Worm (Caenorhabditis elegans): Measurements from ENCODE around the gene F11A5.17.

Gene F11A5.17

ce11 chrV:16226581-16226980 lies 24.8 kb downstream of the F11A5.17 start, which contains the start of gene F11A5.13:
F11A5.13 (minus strand) TSS chrV:16226681.
- TF ChIP-seq unc-86 (tag; optimal IDR thresholded peaks at IDR 0.05) (no peak), tbx-2 (tag; optimal IDR thresholded peaks at IDR 0.05) (no peak), ceh-14 (tag; optimal IDR thresholded peaks at IDR 0.05) (no peak)

DNA sequence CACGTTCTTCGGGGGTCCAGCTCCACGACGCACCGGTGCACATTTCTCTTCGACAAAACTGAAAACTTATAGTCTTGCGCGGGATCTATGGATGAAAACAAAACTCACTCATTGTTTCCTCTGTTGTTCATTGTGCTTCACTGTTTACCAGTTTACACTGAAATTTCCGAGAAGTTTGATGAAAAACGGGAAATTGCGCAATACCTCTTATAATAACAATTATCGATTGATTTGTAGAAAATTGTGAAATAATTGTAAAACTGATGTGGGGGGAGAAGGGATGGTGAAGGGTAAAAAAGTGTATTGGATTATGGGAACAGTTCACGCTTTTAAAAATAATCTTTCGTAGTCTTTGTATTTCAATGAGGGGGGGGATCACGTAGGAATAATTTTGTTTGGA lies 27.6 kb downstream of the F11A5.17 start:
- TF ChIP-seq gmeb-2 (tag; optimal IDR thresholded peaks at IDR 0.05) (no peak), madf-2 (tag; optimal IDR thresholded peaks at IDR 0.05) (no peak), elt-4 (tag; optimal IDR thresholded peaks at IDR 0.05) (no peak), ceh-2 (tag; optimal IDR thresholded peaks at IDR 0.05) (no peak), rnt-1 (tag; optimal IDR thresholded peaks at IDR 0.05) (no peak), C08G9.2 (tag; optimal IDR thresholded peaks at IDR 0.05) (no peak), zip-5 (tag; optimal IDR thresholded peaks at IDR 0.05) (no peak), unc-3 (GFP tag; conservative IDR thresholded peaks at IDR 0.05) (no peak), unc-3 (tag; optimal IDR thresholded peaks at IDR 0.05) (no peak), Y22D7AL.16 (tag; optimal IDR thresholded peaks at IDR 0.05) (no peak), pha-2 (tag; optimal IDR thresholded peaks at IDR 0.05) (no peak), ceh-22 (tag; optimal IDR thresholded peaks at IDR 0.05) (no peak), unc-55 (GFP tag; optimal IDR thresholded peaks at IDR 0.05) (no peak), tbx-7 (tag; optimal IDR thresholded peaks at IDR 0.05) (no peak), dve-1 (tag; optimal IDR thresholded peaks at IDR 0.05) (no peak), F13H6.1 (tag; optimal IDR thresholded peaks at IDR 0.05) (no peak), lin-11 (tag; optimal IDR thresholded peaks at IDR 0.05) (no peak), hlh-13 (GFP tag; optimal IDR thresholded peaks at IDR 0.05) (no peak), K09A11.1 (tag; optimal IDR thresholded peaks at IDR 0.05; ENCODE audit: insufficient read depth) (no peak), sdc-2 (tag; optimal IDR thresholded peaks at IDR 0.05) (no peak)

- TF ChIP-seq pag-3 (tag; optimal IDR thresholded peaks at IDR 0.05; ENCODE audit: borderline replicate concordance) (no peak), fax-1 (tag; optimal IDR thresholded peaks at IDR 0.05) (no peak), ceh-24 (tag; optimal IDR thresholded peaks at IDR 0.05) (no peak), elt-2 (tag; optimal IDR thresholded peaks at IDR 0.05) (no peak), F13H6.1 (tag; optimal IDR thresholded peaks at IDR 0.05) (no peak), nhr-232 (tag; optimal IDR thresholded peaks at IDR 0.05) (no peak), T23F11.4 (GFP tag; optimal IDR thresholded peaks at IDR 0.05) (no peak), fkh-10 (GFP tag; optimal IDR thresholded peaks at IDR 0.05) (no peak), tbx-7 (tag; optimal IDR thresholded peaks at IDR 0.05) (no peak), sdc-2 (tag; optimal IDR thresholded peaks at IDR 0.05) (no peak)
Observed at ce11 chrV:16229896-16230295, 28.1 kb downstream of the F11A5.17 start, which contains the start of the genes F21H7.2 and F21H7.12. F21H7.2 (minus strand) TSS chrV:16229996. F21H7.12 (plus strand) TSS chrV:16230165.

DNA sequence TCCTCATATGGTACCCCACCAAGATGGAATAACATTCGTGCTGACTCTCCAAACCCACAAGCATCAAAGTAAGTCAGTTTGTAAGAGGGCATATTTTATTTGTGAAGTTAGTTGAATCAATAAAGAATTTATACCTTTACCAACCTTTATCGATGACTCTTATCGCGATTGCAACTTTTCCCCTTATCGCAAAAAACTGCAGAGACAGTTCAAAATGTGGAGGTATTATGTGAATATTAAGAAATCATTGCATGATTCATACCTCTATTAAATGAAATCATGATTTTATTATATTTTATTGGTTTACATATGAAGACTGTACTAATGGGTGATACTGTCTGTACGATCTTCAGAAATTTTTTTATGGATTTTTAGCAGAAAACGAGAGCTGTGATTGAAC lies 30.4 kb downstream of the F11A5.17 start, which contains the start of gene gst-22:
TSS of gene gst-22 (minus strand) at position 103 of the 400 bp plus-strand sequence.
- TF ChIP-seq elt-2 (tag; optimal IDR thresholded peaks at IDR 0.05) = peak; percentile 86
- no peak for TF ChIP-seq fkh-10 (GFP tag; optimal IDR thresholded peaks at IDR 0.05)
- no peak for TF ChIP-seq ceh-48 (tag; optimal IDR thresholded peaks at IDR 0.05)
- TF ChIP-seq pqm-1 (tag; optimal IDR thresholded peaks at IDR 0.05) = no peak
- TF ChIP-seq lin-11 (tag; optimal IDR thresholded peaks at IDR 0.05) = no peak
- TF ChIP-seq pha-4 (tag; optimal IDR thresholded peaks at IDR 0.05) = no peak

DNA sequence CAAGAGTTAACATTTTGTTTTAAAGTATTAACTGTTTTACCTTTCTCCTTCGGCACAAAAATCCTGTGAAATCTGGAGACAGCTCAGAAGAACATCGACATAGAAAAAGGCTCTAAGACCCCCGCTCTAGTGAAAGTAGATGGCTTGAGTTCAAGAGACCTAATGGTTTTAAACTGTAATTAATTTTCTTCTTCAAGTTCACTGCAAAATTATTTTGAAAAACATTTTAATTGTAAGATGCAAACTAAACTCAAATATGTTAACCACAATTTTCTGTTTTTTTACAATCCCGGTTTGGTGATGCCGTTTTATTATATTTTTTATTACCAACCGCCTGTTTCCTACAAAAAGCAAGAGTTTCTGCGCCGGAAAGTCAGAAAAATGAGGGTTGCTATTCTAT lies 31.8 kb downstream of the F11A5.17 start, which contains the start of gene clec-233:
TSS of gene clec-233 (plus strand) at position 301 of the 400 bp plus-strand sequence.
- no peak for TF ChIP-seq ceh-31 (tag; optimal IDR thresholded peaks at IDR 0.05)
- no peak for TF ChIP-seq C08G9.2 (tag; optimal IDR thresholded peaks at IDR 0.05)
- TF ChIP-seq ref-2 (tag; optimal IDR thresholded peaks at IDR 0.05) = no peak
- no peak for TF ChIP-seq pax-1 (tag; optimal IDR thresholded peaks at IDR 0.05)
- no peak for TF ChIP-seq sox-4 (tag; optimal IDR thresholded peaks at IDR 0.05)
- TF ChIP-seq hlh-13 (GFP tag; optimal IDR thresholded peaks at IDR 0.05) = no peak
- TF ChIP-seq rnt-1 (tag; optimal IDR thresholded peaks at IDR 0.05) = no peak
- no peak for TF ChIP-seq T23F11.4 (GFP tag; optimal IDR thresholded peaks at IDR 0.05)
- TF ChIP-seq syd-9 (tag; optimal IDR thresholded peaks at IDR 0.05) = no peak
- TF ChIP-seq tbx-7 (tag; optimal IDR thresholded peaks at IDR 0.05) = no peak
- TF ChIP-seq nfya-1 (tag; optimal IDR thresholded peaks at IDR 0.05) = no peak
- no peak for TF ChIP-seq unc-86 (tag; optimal IDR thresholded peaks at IDR 0.05)
- TF ChIP-seq elt-4 (tag; optimal IDR thresholded peaks at IDR 0.05) = no peak
- TF ChIP-seq ceh-19 (GFP tag; optimal IDR thresholded peaks at IDR 0.05) = no peak
- no peak for TF ChIP-seq hlh-6 (tag; optimal IDR thresholded peaks at IDR 0.05)
- no peak for TF ChIP-seq K09A11.1 (tag; optimal IDR thresholded peaks at IDR 0.05; ENCODE audit: insufficient read depth)
